Worm (Caenorhabditis elegans) whole organism, L4 larva: Measurements from ENCODE around the gene Y62H9A.1.

ENCODE experiments used
- Y48G9A.11 ChIP-seq: fragments of 200-800 bp; sonication (Bioruptor generic); IDR thresholded peaks from 2 replicates; pipeline ENCODE4 v1.3.6; 2022; ENCODE audit warnings: missing genetic modification reagents, missing genetic modification characterization, missing compliant biosample characterization
- ama-1 ChIP-seq: fragments of 150-350 bp; optimal IDR thresholded peaks from 2 replicates; lab custom pipeline; 2014; ENCODE audit warnings: inconsistent platforms, mixed read lengths
- dpl-1 ChIP-seq: fragments of 150-350 bp; optimal IDR thresholded peaks from 2 replicates; lab custom pipeline; 2014; ENCODE audit warnings: missing biosample characterization, missing genetic modification reagents, missing genetic modification characterization
- madf-5 ChIP-seq, 2 experiments: fragments of 200-800 bp; sonication (Bioruptor generic); IDR thresholded peaks; 2 replicates each; pipeline ENCODE4 v1.3.6; 2022; ENCODE audit warnings: missing compliant biosample characterization in 2 of 2, missing genetic modification characterization in 2 of 2
- nhr-11 ChIP-seq: fragments of 150-350 bp; optimal IDR thresholded peaks from 2 replicates; lab custom pipeline; 2014; ENCODE audit warnings: missing biosample characterization, missing genetic modification characterization
- nhr-28 ChIP-seq: fragments of 150-350 bp; optimal IDR thresholded peaks from 2 replicates; lab custom pipeline; 2014; ENCODE audit warnings: missing biosample characterization, missing genetic modification characterization
- nhr-77 ChIP-seq: fragments of 150-350 bp; optimal IDR thresholded peaks from 2 replicates; lab custom pipeline; 2014; ENCODE audit warnings: missing biosample characterization, missing genetic modification characterization
- php-3 ChIP-seq: fragments of 200-800 bp; sonication (Bioruptor generic); IDR thresholded peaks from 2 replicates; pipeline ENCODE4 v1.3.6; 2022; ENCODE audit warnings: missing genetic modification reagents, missing genetic modification characterization, missing compliant biosample characterization
- unc-39 ChIP-seq: sonication (generic microtip); optimal IDR thresholded peaks from 2 replicates; lab custom pipeline; 2017; ENCODE audit warnings: missing biosample characterization, missing genetic modification characterization

ce11 chrX:11872210-11872609 is 3.1 kb upstream of the Y62H9A.1 start:
- TF ChIP-seq nhr-11 (tag; lab: Kevin White, UChicago) (no peak), unc-39 (tag; lab: Kevin White, UChicago) (no peak), dpl-1 (GFP tag; lab: Kevin White, UChicago) (no peak), Y48G9A.11 (GFP tag; lab: Robert Waterston, UW) (no peak), php-3 (GFP tag; lab: Robert Waterston, UW) (peak; percentile 49; the same call in 1 of the 2 replicates), nhr-77 (tag; lab: Kevin White, UChicago) (no peak), ama-1 (lab: Kevin White, UChicago) (no peak), madf-5 (GFP tag; IDR thresholded peaks at IDR 0.05; lab: Robert Waterston, UW) (peak in 1 of 2 experiments; percentile 80; a peak in 1 of 4 replicates), nhr-28 (no peak)
